ENCODE assay signal across 1 fruit fly cellular context in the genomic region with DNA sequence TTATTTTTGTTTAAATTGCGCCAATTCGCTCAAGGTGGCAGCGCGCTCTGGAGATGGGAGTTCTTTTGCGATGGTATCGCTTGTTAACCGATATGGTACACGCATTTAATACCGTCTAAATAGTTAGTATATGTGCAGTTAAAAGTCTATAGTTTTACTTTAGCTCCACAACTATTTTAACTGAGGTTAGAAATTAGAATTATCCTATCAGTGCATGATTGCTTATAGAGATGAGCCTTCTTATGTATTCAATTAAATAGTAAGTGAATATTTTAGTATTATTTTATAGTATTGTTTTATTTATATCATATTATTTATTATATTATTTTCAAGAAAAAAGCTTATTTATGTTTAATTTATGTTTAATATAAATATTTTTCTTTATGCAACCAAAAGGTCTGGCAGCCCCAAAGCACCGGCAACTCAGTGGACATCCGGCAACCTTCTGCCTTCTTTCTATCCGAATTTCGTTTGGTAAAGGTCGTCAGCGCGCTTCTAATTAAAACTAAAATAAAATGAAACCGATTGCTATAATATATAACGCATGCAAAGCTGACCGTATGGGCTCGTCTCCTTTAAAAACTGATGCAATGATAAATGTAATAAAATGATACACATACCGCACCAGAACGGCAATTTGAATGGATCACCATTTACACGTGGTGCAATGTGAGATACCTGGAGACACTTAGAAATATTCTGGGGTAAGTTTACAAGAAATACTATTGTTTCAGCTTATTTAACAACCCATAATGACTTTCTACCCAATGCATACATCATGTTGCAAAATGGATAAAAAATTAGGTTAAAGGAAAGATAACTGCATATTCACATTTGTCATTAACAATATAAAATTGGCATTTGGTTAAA.
TF ChIP-seq lines count a peak whose summit lies in the region.

A gene (minus strand): TSS at position 52 of the 870 bp plus-strand sequence.

TF ChIP-seq in whole organism, embryonic, 481 proteins besides CTCF, POLR2A, EP300 and RAD21 (continued from another document and continues in another):
- TF ChIP-seq gem (tag; optimal IDR thresholded peaks at IDR 0.05; lab: Kevin White, UChicago) = peak; percentile 91
- peak; percentile 67 for TF ChIP-seq CG4820 (GFP tag; optimal IDR thresholded peaks at IDR 0.05; lab: Kevin White, UChicago)
- peak; percentile 79 for TF ChIP-seq CG9817 (tag; optimal IDR thresholded peaks at IDR 0.05; lab: Kevin White, UChicago)
- peak; percentile 48 for TF ChIP-seq CG4617 (GFP tag; optimal IDR thresholded peaks at IDR 0.05; lab: Kevin White, UChicago; ENCODE audit: borderline replicate concordance)
- TF ChIP-seq Lhr (GFP tag; optimal IDR thresholded peaks at IDR 0.05; lab: Kevin White, UChicago) = no peak
- peak; percentile 38 for TF ChIP-seq CG10462 (GFP tag; optimal IDR thresholded peaks at IDR 0.05; lab: Kevin White, UChicago)
- TF ChIP-seq Bdp1 (GFP tag; optimal IDR thresholded peaks at IDR 0.05; lab: Kevin White, UChicago) = no peak
- TF ChIP-seq crol (GFP tag; IDR thresholded peaks at IDR 0.05; lab: Robert Waterston, UW) = no peak; the same call in 1 of the 2 replicates
- TF ChIP-seq repo (GFP tag; optimal IDR thresholded peaks at IDR 0.05; lab: Kevin White, UChicago) = no peak
- peak; percentile 74 for TF ChIP-seq CG8388 (GFP tag; optimal IDR thresholded peaks at IDR 0.05; lab: Kevin White, UChicago)
- TF ChIP-seq CG15269 (tag; optimal IDR thresholded peaks at IDR 0.05; lab: Kevin White, UChicago) = peak; percentile 58
- no peak for TF ChIP-seq Adf1 (GFP tag; IDR thresholded peaks at IDR 0.05; lab: Robert Waterston, UW)
- TF ChIP-seq Spps (tag; optimal IDR thresholded peaks at IDR 0.05; lab: Kevin White, UChicago) = peak; percentile 26
- peak; percentile 80 for TF ChIP-seq CG9215 (GFP tag; IDR thresholded peaks at IDR 0.05; lab: Robert Waterston, UW)
- TF ChIP-seq gro (GFP tag; optimal IDR thresholded peaks at IDR 0.05; lab: Kevin White, UChicago) = no peak
- TF ChIP-seq Abd-B (GFP tag; optimal IDR thresholded peaks at IDR 0.05; lab: Kevin White, UChicago) = peak; percentile 91
- no peak for TF ChIP-seq nerfin-2 (GFP tag; IDR thresholded peaks at IDR 0.05; lab: Robert Waterston, UW; ENCODE audit: partially characterized antibody)
- peak; percentile 92 for TF ChIP-seq Ets65A (GFP tag; lab: Kevin White, UChicago)
- TF ChIP-seq twi (tag; optimal IDR thresholded peaks at IDR 0.05; lab: Kevin White, UChicago) = peak; percentile 42
- peak; percentile 34; the same call in 1 of the 2 replicates for TF ChIP-seq CG32772 (GFP tag; IDR thresholded peaks at IDR 0.05; lab: Robert Waterston, UW)
- no peak for TF ChIP-seq Lpt (GFP tag; optimal IDR thresholded peaks at IDR 0.05; lab: Kevin White, UChicago)
- TF ChIP-seq jumu (GFP tag; optimal IDR thresholded peaks at IDR 0.05; lab: Kevin White, UChicago) = no peak
- no peak for TF ChIP-seq en (GFP tag; optimal IDR thresholded peaks at IDR 0.05; lab: Kevin White, UChicago)
- TF ChIP-seq lab (GFP tag; optimal IDR thresholded peaks at IDR 0.05; lab: Kevin White, UChicago) = peak; percentile 77
- TF ChIP-seq CG12769 (tag; optimal IDR thresholded peaks at IDR 0.05; lab: Kevin White, UChicago) = no peak
- peak; percentile 90 for TF ChIP-seq CG17361 (GFP tag; IDR thresholded peaks at IDR 0.05; lab: Robert Waterston, UW)
- peak; percentile 83 for TF ChIP-seq Dll (GFP tag; IDR thresholded peaks at IDR 0.05; lab: Robert Waterston, UW; ENCODE audit: partially characterized antibody)
- no peak for TF ChIP-seq so (GFP tag; IDR thresholded peaks at IDR 0.05; lab: Robert Waterston, UW)
- peak; percentile 49; the same call in 1 of the 2 replicates for TF ChIP-seq CG32767 (GFP tag; IDR thresholded peaks at IDR 0.05; lab: Robert Waterston, UW)
- no peak for TF ChIP-seq CG18764 (GFP tag; optimal IDR thresholded peaks at IDR 0.05; lab: Kevin White, UChicago)
- peak; percentile 81 for TF ChIP-seq vnd (GFP tag; IDR thresholded peaks at IDR 0.05; lab: Robert Waterston, UW; ENCODE audit: partially characterized antibody)
- TF ChIP-seq CG7745 (tag; optimal IDR thresholded peaks at IDR 0.05; lab: Kevin White, UChicago) = no peak
- TF ChIP-seq klu (GFP tag; IDR thresholded peaks at IDR 0.05; lab: Robert Waterston, UW) = peak; percentile 35; the same call in 1 of the 2 replicates
- TF ChIP-seq Tbp (GFP tag; optimal IDR thresholded peaks at IDR 0.05; lab: Kevin White, UChicago) = peak; percentile 31
- peak; percentile 49 for TF ChIP-seq Antp (GFP tag; optimal IDR thresholded peaks at IDR 0.05; lab: Kevin White, UChicago)
- peak; percentile 54 for TF ChIP-seq CG4328 (GFP tag; optimal IDR thresholded peaks at IDR 0.05; lab: Kevin White, UChicago)
- TF ChIP-seq unc-4 (GFP tag; IDR thresholded peaks at IDR 0.05; lab: Robert Waterston, UW; ENCODE audit: partially characterized antibody) = peak; percentile 73
- no peak for TF ChIP-seq sqz (GFP tag; optimal IDR thresholded peaks at IDR 0.05; lab: Kevin White, UChicago)
- no peak for TF ChIP-seq CG7357 (GFP tag; IDR thresholded peaks at IDR 0.05; lab: Robert Waterston, UW)
- no peak for TF ChIP-seq bowl (GFP tag; IDR thresholded peaks at IDR 0.05; lab: Robert Waterston, UW)
- peak; percentile 49 for TF ChIP-seq CG12104 (GFP tag; optimal IDR thresholded peaks at IDR 0.05; lab: Kevin White, UChicago)
- peak; percentile 67 for TF ChIP-seq bbx (GFP tag; IDR thresholded peaks at IDR 0.05; lab: Robert Waterston, UW; ENCODE audit: partially characterized antibody)
- TF ChIP-seq CG1602 (GFP tag; optimal IDR thresholded peaks at IDR 0.05; lab: Kevin White, UChicago) = peak; percentile 56
- no peak for TF ChIP-seq CG10431 (GFP tag; optimal IDR thresholded peaks at IDR 0.05; lab: Kevin White, UChicago)
- TF ChIP-seq lilli (GFP tag; optimal IDR thresholded peaks at IDR 0.05; lab: Kevin White, UChicago) = peak; percentile 10
- TF ChIP-seq CG9609 (GFP tag; optimal IDR thresholded peaks at IDR 0.05; lab: Kevin White, UChicago) = peak; percentile 2
- peak; percentile 29 for TF ChIP-seq Fer2 (tag; optimal IDR thresholded peaks at IDR 0.05; lab: Kevin White, UChicago)
- TF ChIP-seq her (GFP tag; optimal IDR thresholded peaks at IDR 0.05; lab: Kevin White, UChicago) = peak; percentile 13
- no peak for TF ChIP-seq CG1529 (GFP tag; optimal IDR thresholded peaks at IDR 0.05; lab: Kevin White, UChicago)
- no peak for TF ChIP-seq CrebB (tag; optimal IDR thresholded peaks at IDR 0.05; lab: Kevin White, UChicago)
- peak; percentile 80 for TF ChIP-seq knrl (GFP tag; IDR thresholded peaks at IDR 0.05; lab: Robert Waterston, UW; ENCODE audit: partially characterized antibody)
- TF ChIP-seq CG6654 (GFP tag; optimal IDR thresholded peaks at IDR 0.05; lab: Kevin White, UChicago) = peak; percentile 10
- peak; percentile 59 for TF ChIP-seq Dek (tag; optimal IDR thresholded peaks at IDR 0.05; lab: Kevin White, UChicago)
- peak; percentile 32; the same call in 1 of the 2 replicates for TF ChIP-seq ato (GFP tag; IDR thresholded peaks at IDR 0.05; lab: Robert Waterston, UW; ENCODE audit: partially characterized antibody)
- peak; percentile 50 for TF ChIP-seq CG17359 (tag; optimal IDR thresholded peaks at IDR 0.05; lab: Kevin White, UChicago)
- peak; percentile 62; the same call in 1 of the 3 replicates for TF ChIP-seq zfh1 (GFP tag; IDR thresholded peaks at IDR 0.05; lab: Robert Waterston, UW)
- TF ChIP-seq ab (GFP tag; optimal IDR thresholded peaks at IDR 0.05; lab: Kevin White, UChicago) = no peak
- no peak for TF ChIP-seq emc (GFP tag; optimal IDR thresholded peaks at IDR 0.05; lab: Kevin White, UChicago)
- TF ChIP-seq CoRest (tag; optimal IDR thresholded peaks at IDR 0.05; lab: Kevin White, UChicago) = peak; percentile 85
- no peak for TF ChIP-seq cg (GFP tag; optimal IDR thresholded peaks at IDR 0.05; lab: Kevin White, UChicago)
- TF ChIP-seq sna (GFP tag; IDR thresholded peaks at IDR 0.05; lab: Robert Waterston, UW; ENCODE audit: partially characterized antibody) = peak; percentile 60; the same call in 1 of the 2 replicates
- no peak for TF ChIP-seq Atf3 (GFP tag; optimal IDR thresholded peaks at IDR 0.05; lab: Kevin White, UChicago)
- peak; percentile 41 for TF ChIP-seq YL-1 (GFP tag; optimal IDR thresholded peaks at IDR 0.05; lab: Kevin White, UChicago)
- TF ChIP-seq CG30403 (GFP tag; optimal IDR thresholded peaks at IDR 0.05; lab: Kevin White, UChicago) = peak; percentile 83
- no peak for TF ChIP-seq ham (GFP tag; IDR thresholded peaks at IDR 0.05; lab: Robert Waterston, UW)
- TF ChIP-seq CG34224 (GFP tag; IDR thresholded peaks at IDR 0.05; lab: Robert Waterston, UW; ENCODE audit: partially characterized antibody) = peak; percentile 74
- peak; percentile 19 for TF ChIP-seq CG18476 (GFP tag; optimal IDR thresholded peaks at IDR 0.05; lab: Kevin White, UChicago)
- peak; percentile 86 for TF ChIP-seq CG14710 (tag; optimal IDR thresholded peaks at IDR 0.05; lab: Kevin White, UChicago)
- peak; percentile 67 for TF ChIP-seq Rfx (GFP tag; IDR thresholded peaks at IDR 0.05; lab: Robert Waterston, UW)
- no peak for TF ChIP-seq Nf-YA (GFP tag; IDR thresholded peaks at IDR 0.05; lab: Robert Waterston, UW)
- no peak for TF ChIP-seq CG17912 (GFP tag; optimal IDR thresholded peaks at IDR 0.05; lab: Kevin White, UChicago)
- peak; percentile 30 for TF ChIP-seq CG10366 (GFP tag; IDR thresholded peaks at IDR 0.05; lab: Robert Waterston, UW)
- TF ChIP-seq Sox100B (GFP tag; optimal IDR thresholded peaks at IDR 0.05; lab: Kevin White, UChicago) = peak; percentile 69
- peak; percentile 77 for TF ChIP-seq Doc3 (GFP tag; IDR thresholded peaks at IDR 0.05; lab: Robert Waterston, UW; ENCODE audit: partially characterized antibody)
- TF ChIP-seq PHDP (tag; optimal IDR thresholded peaks at IDR 0.05; lab: Kevin White, UChicago) = peak; percentile 62
- TF ChIP-seq pum (GFP tag; optimal IDR thresholded peaks at IDR 0.05; lab: Kevin White, UChicago) = peak; percentile 49
- TF ChIP-seq pnt (GFP tag; optimal IDR thresholded peaks at IDR 0.05; lab: Kevin White, UChicago) = peak; percentile 70
- peak; percentile 89 for TF ChIP-seq CG16813 (GFP tag; IDR thresholded peaks at IDR 0.05; lab: Robert Waterston, UW; ENCODE audit: partially characterized antibody)
- peak; percentile 87 for TF ChIP-seq dm (GFP tag; optimal IDR thresholded peaks at IDR 0.05; lab: Kevin White, UChicago)
- no peak for TF ChIP-seq Lim3 (GFP tag; IDR thresholded peaks at IDR 0.05; lab: Robert Waterston, UW)
- TF ChIP-seq sima (GFP tag; optimal IDR thresholded peaks at IDR 0.05; lab: Kevin White, UChicago) = no peak
- no peak for TF ChIP-seq CG17328 (GFP tag; IDR thresholded peaks at IDR 0.05; lab: Robert Waterston, UW)
- TF ChIP-seq Pdp1 (GFP tag; optimal IDR thresholded peaks at IDR 0.05; lab: Kevin White, UChicago) = peak in 1 of 2 experiments; percentile 56
- TF ChIP-seq pzg (GFP tag; optimal IDR thresholded peaks at IDR 0.05; lab: Kevin White, UChicago) = peak; percentile 41
- peak; percentile 62 for TF ChIP-seq CG2120 (GFP tag; optimal IDR thresholded peaks at IDR 0.05; lab: Kevin White, UChicago)
- TF ChIP-seq sens (GFP tag; lab: Kevin White, UChicago) = peak; percentile 81
- no peak for TF ChIP-seq ro (GFP tag; IDR thresholded peaks at IDR 0.05; lab: Robert Waterston, UW)
- no peak for TF ChIP-seq CG5245 (GFP tag; optimal IDR thresholded peaks at IDR 0.05; lab: Kevin White, UChicago)
- no peak for TF ChIP-seq scrt (GFP tag; optimal IDR thresholded peaks at IDR 0.05; lab: Kevin White, UChicago)
- no peak for TF ChIP-seq CG17612 (GFP tag; IDR thresholded peaks at IDR 0.05; lab: Robert Waterston, UW)
- peak; percentile 59; the same call in 2 of the 3 replicates for TF ChIP-seq CG7963 (GFP tag; IDR thresholded peaks at IDR 0.05; lab: Robert Waterston, UW; ENCODE audit: partially characterized antibody)
- TF ChIP-seq gcm2 (GFP tag; optimal IDR thresholded peaks at IDR 0.05; lab: Kevin White, UChicago) = no peak
- TF ChIP-seq sc (optimal IDR thresholded peaks at IDR 0.05; lab: Kevin White, UChicago) = no peak
- TF ChIP-seq sc (GFP tag; optimal IDR thresholded peaks at IDR 0.05; lab: Kevin White, UChicago) = peak; percentile 51
- TF ChIP-seq Hey (tag; optimal IDR thresholded peaks at IDR 0.05; lab: Kevin White, UChicago) = no peak
- TF ChIP-seq kah (GFP tag; optimal IDR thresholded peaks at IDR 0.05; lab: Kevin White, UChicago) = peak; percentile 39
- TF ChIP-seq CG34422 (GFP tag; IDR thresholded peaks at IDR 0.05; lab: Robert Waterston, UW) = peak; percentile 57
- peak; percentile 80 for TF ChIP-seq Ptx1 (GFP tag; IDR thresholded peaks at IDR 0.05; lab: Robert Waterston, UW)
- no peak for TF ChIP-seq vfl (GFP tag; optimal IDR thresholded peaks at IDR 0.05; lab: Kevin White, UChicago)
- no peak for TF ChIP-seq ac (GFP tag; optimal IDR thresholded peaks at IDR 0.05; lab: Kevin White, UChicago)
- TF ChIP-seq CG8359 (GFP tag; optimal IDR thresholded peaks at IDR 0.05; lab: Kevin White, UChicago; ENCODE audit: borderline replicate concordance) = peak; percentile 40
- TF ChIP-seq Myb (GFP tag; optimal IDR thresholded peaks at IDR 0.05; lab: Kevin White, UChicago) = peak; percentile 25
- peak; percentile 72 for TF ChIP-seq CG9437 (GFP tag; optimal IDR thresholded peaks at IDR 0.05; lab: Kevin White, UChicago)
- no peak for TF ChIP-seq btn (GFP tag; optimal IDR thresholded peaks at IDR 0.05; lab: Kevin White, UChicago)
- TF ChIP-seq pita (GFP tag; optimal IDR thresholded peaks at IDR 0.05; lab: Kevin White, UChicago) = no peak
- TF ChIP-seq CG15514 (GFP tag; optimal IDR thresholded peaks at IDR 0.05; lab: Kevin White, UChicago) = peak; percentile 53
- TF ChIP-seq CG31224 (GFP tag; IDR thresholded peaks at IDR 0.05; lab: Robert Waterston, UW) = peak; percentile 42; the same call in 1 of the 2 replicates
- peak; percentile 64; the same call in 1 of the 2 replicates for TF ChIP-seq CG3847 (GFP tag; IDR thresholded peaks at IDR 0.05; lab: Robert Waterston, UW)
- no peak for TF ChIP-seq exex (tag; optimal IDR thresholded peaks at IDR 0.05; lab: Kevin White, UChicago)
- peak in 1 of 2 experiments; percentile 29 for TF ChIP-seq chif (GFP tag; optimal IDR thresholded peaks at IDR 0.05; lab: Kevin White, UChicago)
- TF ChIP-seq CG18599 (GFP tag; optimal IDR thresholded peaks at IDR 0.05; lab: Kevin White, UChicago) = peak; percentile 69
- no peak for TF ChIP-seq Atf6 (GFP tag; IDR thresholded peaks at IDR 0.05; lab: Robert Waterston, UW)
- 0 out of 2 replicates have a peak, but pooled peaks have one; percentile 45 for TF ChIP-seq CG11085 (GFP tag; IDR thresholded peaks at IDR 0.05; lab: Robert Waterston, UW)
- no peak for TF ChIP-seq Elba2 (GFP tag; optimal IDR thresholded peaks at IDR 0.05; lab: Kevin White, UChicago)
- TF ChIP-seq CG9797 (GFP tag; optimal IDR thresholded peaks at IDR 0.05; lab: Kevin White, UChicago) = peak; percentile 35
- TF ChIP-seq Mes4 (GFP tag; optimal IDR thresholded peaks at IDR 0.05; lab: Kevin White, UChicago) = no peak
- TF ChIP-seq Mad (GFP tag; optimal IDR thresholded peaks at IDR 0.05; lab: Kevin White, UChicago) = no peak
- peak; percentile 56; the same call in 2 of the 3 replicates for TF ChIP-seq CG11695 (GFP tag; IDR thresholded peaks at IDR 0.05; lab: Robert Waterston, UW)
